Worm (Caenorhabditis elegans): ENCODE data around the gene C31E10.11.

C31E10.11 gene

DNA sequence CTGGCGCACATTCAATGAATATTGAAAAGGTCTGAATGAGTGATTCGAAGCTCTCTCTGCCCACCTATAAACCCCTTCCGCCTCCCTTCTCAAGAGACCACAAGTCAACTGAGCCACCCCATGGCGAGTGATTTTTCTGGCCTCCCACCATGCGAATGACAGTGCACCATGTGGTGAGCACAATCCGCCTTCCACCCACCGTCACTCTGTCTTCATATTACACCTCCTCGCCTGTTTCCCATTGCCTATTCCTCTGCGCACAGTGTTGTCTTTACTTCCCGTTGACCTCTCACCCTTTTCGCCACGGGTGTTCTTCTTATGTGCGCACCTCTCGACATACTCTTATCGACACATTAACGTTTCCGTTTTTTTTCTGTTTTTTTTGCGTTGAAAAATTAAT lies 36.3 kb upstream of the C31E10.11 start:
- no peak for TF ChIP-seq nhr-237 (tag; optimal IDR thresholded peaks at IDR 0.05)
- TF ChIP-seq eor-1 (tag; optimal IDR thresholded peaks at IDR 0.05), result no peak
- no peak for TF ChIP-seq lin-15B (tag; optimal IDR thresholded peaks at IDR 0.05)
- no peak for TF ChIP-seq fkh-10 (GFP tag; optimal IDR thresholded peaks at IDR 0.05)
- no peak for TF ChIP-seq unc-39 (tag; optimal IDR thresholded peaks at IDR 0.05)
- TF ChIP-seq skn-1 (tag; optimal IDR thresholded peaks at IDR 0.05), result no peak
- TF ChIP-seq lsy-12 (tag; optimal IDR thresholded peaks at IDR 0.05), result no peak
- no peak for TF ChIP-seq ceh-28 (tag; optimal IDR thresholded peaks at IDR 0.05)
- TF ChIP-seq unc-62 (GFP tag; optimal IDR thresholded peaks at IDR 0.05), result no peak
- no peak for TF ChIP-seq nhr-77 (tag; optimal IDR thresholded peaks at IDR 0.05)
- no peak for TF ChIP-seq ceh-9 (tag; optimal IDR thresholded peaks at IDR 0.05)
- TF ChIP-seq mdl-1 (tag; optimal IDR thresholded peaks at IDR 0.05), result no peak
- no peak for TF ChIP-seq hmg-11 (tag; optimal IDR thresholded peaks at IDR 0.05)

DNA sequence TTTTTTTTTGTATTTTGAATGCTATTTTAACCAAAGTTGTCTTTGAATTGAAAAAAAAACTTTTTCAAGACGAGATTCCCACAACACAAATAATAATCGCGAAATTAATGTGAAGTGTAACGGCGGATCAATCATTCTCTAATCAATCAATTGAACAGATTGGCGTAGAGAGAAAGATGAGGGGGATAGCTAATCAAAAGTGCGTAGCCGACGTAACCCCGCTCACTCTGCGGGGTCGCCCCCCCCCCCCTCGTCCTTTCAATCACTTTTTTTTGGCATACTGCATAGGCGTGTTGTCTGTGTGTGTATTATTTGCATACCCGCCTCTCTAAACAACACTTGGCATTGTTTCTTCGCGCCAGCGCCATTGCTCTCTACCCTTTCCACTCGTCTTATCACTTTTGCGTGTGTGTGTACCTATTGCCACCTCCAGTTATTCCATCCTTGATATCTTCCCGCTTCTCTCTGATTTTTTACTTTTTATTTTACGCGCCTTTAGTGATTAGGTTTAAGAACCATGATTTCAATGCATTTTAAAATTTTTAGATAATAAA lies 33.9 kb upstream of the C31E10.11 start:
- TF ChIP-seq nfya-1 (tag; optimal IDR thresholded peaks at IDR 0.05; ENCODE audit: insufficient read depth) (peak; percentile 15), pha-4 (tag; optimal IDR thresholded peaks at IDR 0.05) (peak; percentile 65), snpc-4 (tag; optimal IDR thresholded peaks at IDR 0.05) (no peak), elt-2 (tag; optimal IDR thresholded peaks at IDR 0.05) (peak; percentile 59), lin-39 (tag; optimal IDR thresholded peaks at IDR 0.05) (peak; percentile 53)

DNA sequence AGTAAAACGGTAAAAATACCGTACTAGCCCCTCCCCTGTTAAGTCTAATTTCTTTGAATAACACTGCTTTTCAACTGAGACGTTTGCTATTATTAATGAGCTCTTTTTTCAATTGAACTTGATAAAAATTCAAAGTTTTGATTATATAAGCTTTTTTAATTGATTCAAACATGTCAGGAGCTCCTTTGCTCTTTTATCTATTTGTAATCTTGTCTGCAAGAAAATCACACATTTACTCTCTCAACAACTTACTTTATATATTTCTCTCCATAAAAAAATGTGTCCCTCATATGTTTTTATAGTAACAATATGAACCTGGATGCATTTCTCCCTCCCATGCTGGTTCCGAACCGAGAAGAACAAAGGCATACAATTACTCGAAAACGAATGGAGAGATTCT lies 29.7 kb upstream of the C31E10.11 start, which contains the start of gene C04C11.1:
Gene C04C11.1, plus strand, starts transcription at position 301 of the 400 bp plus-strand sequence.
- TF ChIP-seq nhr-43 (tag; optimal IDR thresholded peaks at IDR 0.05; ENCODE audit: poor library complexity, severe bottlenecking) (no peak), daf-12 (tag; optimal IDR thresholded peaks at IDR 0.05) (no peak), nhr-77 (tag; optimal IDR thresholded peaks at IDR 0.05) (no peak), nhr-23 (tag; optimal IDR thresholded peaks at IDR 0.05) (no peak), aly-2 (tag; optimal IDR thresholded peaks at IDR 0.05) (no peak)

DNA sequence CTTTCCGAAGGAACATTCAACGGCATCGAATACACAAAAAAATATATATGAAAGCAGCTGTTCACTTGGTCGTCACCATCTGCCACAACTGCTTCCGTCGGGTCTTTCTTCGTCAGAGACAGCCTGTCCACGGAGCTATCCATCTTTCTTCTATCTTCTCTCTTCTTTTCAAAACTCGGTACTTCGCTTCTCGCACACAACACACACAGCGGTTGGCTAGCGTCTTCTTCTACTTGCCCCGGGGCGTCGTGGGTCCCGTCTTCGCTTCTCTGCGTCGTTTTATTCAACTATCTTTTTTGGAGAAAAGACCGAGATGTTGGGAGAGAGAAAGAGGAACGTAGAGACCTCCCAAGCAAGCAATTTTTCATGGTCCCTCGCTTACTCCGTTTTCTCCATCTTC lies 26.1 kb upstream of the C31E10.11 start:
- TF ChIP-seq nhr-76 (tag; optimal IDR thresholded peaks at IDR 0.05) (no peak), elt-1 (tag; optimal IDR thresholded peaks at IDR 0.05) (peak; percentile 39), ceh-82 (tag; optimal IDR thresholded peaks at IDR 0.05) (no peak), fkh-10 (GFP tag; optimal IDR thresholded peaks at IDR 0.05) (peak; percentile 65), ceh-28 (tag; optimal IDR thresholded peaks at IDR 0.05) (no peak), unc-62 (GFP tag; optimal IDR thresholded peaks at IDR 0.05) (peak; percentile 68), hmg-11 (tag; optimal IDR thresholded peaks at IDR 0.05) (peak; percentile 86), lin-39 (tag; optimal IDR thresholded peaks at IDR 0.05) (peak; percentile 48), lin-15B (tag; optimal IDR thresholded peaks at IDR 0.05) (peak; percentile 7), pha-4 (tag; optimal IDR thresholded peaks at IDR 0.05) (no peak), tbx-2 (tag; optimal IDR thresholded peaks at IDR 0.05) (peak; percentile 55), snpc-4 (tag; optimal IDR thresholded peaks at IDR 0.05) (peak; percentile 22), egl-5 (tag; optimal IDR thresholded peaks at IDR 0.05) (peak; percentile 19), nfya-1 (tag; optimal IDR thresholded peaks at IDR 0.05; ENCODE audit: insufficient read depth) (peak; percentile 88), elt-2 (tag; optimal IDR thresholded peaks at IDR 0.05) (no peak), elt-3 (tag; optimal IDR thresholded peaks at IDR 0.05) (no peak), nhr-237 (tag; optimal IDR thresholded peaks at IDR 0.05) (no peak), ztf-4 (tag; optimal IDR thresholded peaks at IDR 0.05) (no peak)

DNA sequence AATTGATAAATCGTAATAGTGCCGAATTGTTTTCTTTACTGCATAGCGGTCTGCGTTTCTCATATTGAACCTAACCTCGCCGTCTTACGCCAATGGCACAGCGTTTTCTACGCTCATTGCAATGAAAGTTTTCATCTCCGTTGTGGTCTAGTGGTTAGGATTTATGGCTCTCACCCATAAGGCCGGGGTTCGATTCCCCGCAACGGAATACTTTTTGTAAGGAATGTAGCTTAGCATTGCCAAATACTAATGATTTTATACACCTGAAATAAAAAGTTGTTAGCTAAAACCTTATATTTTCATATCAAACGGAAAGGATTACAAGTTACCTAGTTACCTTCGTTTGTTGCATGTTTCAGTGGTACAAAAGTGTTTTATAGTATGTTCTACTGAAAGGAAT lies 25.2 kb upstream of the C31E10.11 start:
- no peak for TF ChIP-seq ceh-16 (tag; optimal IDR thresholded peaks at IDR 0.05)
- no peak for TF ChIP-seq zag-1 (tag; optimal IDR thresholded peaks at IDR 0.05)
- no peak for TF ChIP-seq ceh-9 (tag; optimal IDR thresholded peaks at IDR 0.05)
- TF ChIP-seq R02D3.7 (tag; optimal IDR thresholded peaks at IDR 0.05), result peak; percentile 24
- TF ChIP-seq pha-4 (tag; optimal IDR thresholded peaks at IDR 0.05), result peak; percentile 75
- TF ChIP-seq ceh-82 (tag; optimal IDR thresholded peaks at IDR 0.05), result no peak
- TF ChIP-seq nhr-11 (tag; optimal IDR thresholded peaks at IDR 0.05), result peak; percentile 30
- peak; percentile 36 for TF ChIP-seq lin-39 (tag; optimal IDR thresholded peaks at IDR 0.05)
- peak; percentile 49 for TF ChIP-seq egl-5 (tag; optimal IDR thresholded peaks at IDR 0.05)
- peak; percentile 61 for TF ChIP-seq lsy-12 (tag; optimal IDR thresholded peaks at IDR 0.05)
- no peak for TF ChIP-seq nhr-77 (tag; optimal IDR thresholded peaks at IDR 0.05)
- TF ChIP-seq nhr-12 (tag; optimal IDR thresholded peaks at IDR 0.05), result no peak
- no peak for TF ChIP-seq unc-39 (tag; optimal IDR thresholded peaks at IDR 0.05)
- TF ChIP-seq sea-2 (GFP tag; optimal IDR thresholded peaks at IDR 0.05), result peak; percentile 76
- TF ChIP-seq nfya-1 (tag; optimal IDR thresholded peaks at IDR 0.05; ENCODE audit: insufficient read depth), result peak; percentile 63
- peak; percentile 36 for TF ChIP-seq nhr-25 (tag; optimal IDR thresholded peaks at IDR 0.05)
- TF ChIP-seq nhr-23 (tag; optimal IDR thresholded peaks at IDR 0.05), result no peak
- TF ChIP-seq elt-2 (tag; optimal IDR thresholded peaks at IDR 0.05), result peak; percentile 53
- no peak for TF ChIP-seq mml-1 (tag; optimal IDR thresholded peaks at IDR 0.05)
- no peak for TF ChIP-seq ztf-4 (tag; optimal IDR thresholded peaks at IDR 0.05)
- TF ChIP-seq pqm-1 (tag; optimal IDR thresholded peaks at IDR 0.05), result peak; percentile 1
- TF ChIP-seq daf-12 (tag; optimal IDR thresholded peaks at IDR 0.05), result no peak
- TF ChIP-seq nhr-67 (tag; optimal IDR thresholded peaks at IDR 0.05), result no peak
- TF ChIP-seq eor-1 (tag; optimal IDR thresholded peaks at IDR 0.05), result no peak
- TF ChIP-seq egl-27 (tag; optimal IDR thresholded peaks at IDR 0.05), result no peak
- peak; percentile 71 for TF ChIP-seq nhr-43 (tag; optimal IDR thresholded peaks at IDR 0.05; ENCODE audit: poor library complexity, severe bottlenecking)
- no peak for TF ChIP-seq elt-3 (tag; optimal IDR thresholded peaks at IDR 0.05)
- TF ChIP-seq elt-1 (tag; optimal IDR thresholded peaks at IDR 0.05), result no peak
- TF ChIP-seq aly-2 (tag; optimal IDR thresholded peaks at IDR 0.05), result no peak
- TF ChIP-seq nhr-28 (tag; optimal IDR thresholded peaks at IDR 0.05), result no peak
